Fruit fly (Drosophila melanogaster): ENCODE results near the gene CG6865.

CG6865 gene

dm6 chr3L:18860467-18860866 is 3.0 kb upstream of the CG6865 start (continued):
- TF ChIP-seq Stat92E (GFP tag; optimal IDR thresholded peaks at IDR 0.05) (no peak), grau (tag; optimal IDR thresholded peaks at IDR 0.05) (no peak), CG30431 (GFP tag; optimal IDR thresholded peaks at IDR 0.05) (no peak), Ets65A (GFP tag) (peak; percentile 46), repo (GFP tag; optimal IDR thresholded peaks at IDR 0.05) (no peak), Nf-YC (tag; optimal IDR thresholded peaks at IDR 0.05) (peak; percentile 92), CG2889 (GFP tag; IDR thresholded peaks at IDR 0.05) (no peak), crol (GFP tag; IDR thresholded peaks at IDR 0.05) (no peak), Ssrp (tag; optimal IDR thresholded peaks at IDR 0.05) (no peak), dan (GFP tag; IDR thresholded peaks at IDR 0.05) (no peak), Trl (optimal IDR thresholded peaks at IDR 0.05) (no peak), Trl (GFP tag; optimal IDR thresholded peaks at IDR 0.05) (no peak), knrl (GFP tag; IDR thresholded peaks at IDR 0.05; ENCODE audit: partially characterized antibody) (no peak)

dm6 chr3L:18861893-18862292 is 1.6 kb upstream of the CG6865 start:
- TF ChIP-seq chinmo (GFP tag; IDR thresholded peaks at IDR 0.05; ENCODE audit: partially characterized antibody) (peak; percentile 65; the same call in 1 of the 4 replicates), CG10654 (GFP tag; optimal IDR thresholded peaks at IDR 0.05) (no peak), CG12659 (GFP tag; optimal IDR thresholded peaks at IDR 0.05) (no peak), Dref (GFP tag; IDR thresholded peaks at IDR 0.05) (no peak), CG16863 (GFP tag; optimal IDR thresholded peaks at IDR 0.05) (no peak), CG7357 (GFP tag; IDR thresholded peaks at IDR 0.05) (no peak), CG12769 (tag; optimal IDR thresholded peaks at IDR 0.05) (peak; percentile 25), lbe (GFP tag; optimal IDR thresholded peaks at IDR 0.05) (no peak), grn (GFP tag; optimal IDR thresholded peaks at IDR 0.05) (no peak), ato (GFP tag; IDR thresholded peaks at IDR 0.05; ENCODE audit: partially characterized antibody) (no peak), CrebB (tag; optimal IDR thresholded peaks at IDR 0.05) (no peak), Ets65A (GFP tag) (peak; percentile 44), CG2120 (GFP tag; optimal IDR thresholded peaks at IDR 0.05) (no peak)

dm6 chr3L:18865447-18866367 is 2.3 kb downstream of the CG6865 start, which contains the start of gene CG14074:
Gene CG14074, plus strand, starts transcription at chr3L:18866225.
- TF ChIP-seq zen2 (GFP tag; IDR thresholded peaks at IDR 0.05; ENCODE audit: partially characterized antibody), result peak; percentile 81
- peak; percentile 69; the same call in 1 of the 2 replicates for TF ChIP-seq ato (GFP tag; IDR thresholded peaks at IDR 0.05; ENCODE audit: partially characterized antibody)
- TF ChIP-seq row (GFP tag; IDR thresholded peaks at IDR 0.05), result peak; percentile 45; the same call in 2 of the 3 replicates
- TF ChIP-seq BEAF-32 (GFP tag; optimal IDR thresholded peaks at IDR 0.05), result peak; percentile 74
- peak; percentile 43 for TF ChIP-seq Ets65A (GFP tag)
- peak; percentile 9 for TF ChIP-seq Lhr (GFP tag; optimal IDR thresholded peaks at IDR 0.05)
- peak; percentile 78; the same call in 2 of the 3 replicates for TF ChIP-seq Opbp (GFP tag; IDR thresholded peaks at IDR 0.05; ENCODE audit: partially characterized antibody)
- peak; percentile 56 for TF ChIP-seq CG13287 (GFP tag; IDR thresholded peaks at IDR 0.05; ENCODE audit: partially characterized antibody)
- no peak for TF ChIP-seq hkb (optimal IDR thresholded peaks at IDR 0.05)
- 0 out of 2 replicates have a peak, but pooled peaks have one; percentile 21 for TF ChIP-seq hkb (GFP tag; IDR thresholded peaks at IDR 0.05)
- TF ChIP-seq MBD-R2 (GFP tag; IDR thresholded peaks at IDR 0.05), result peak; percentile 56
- peak; percentile 72 for TF ChIP-seq CG16813 (GFP tag; IDR thresholded peaks at IDR 0.05; ENCODE audit: partially characterized antibody)
- TF ChIP-seq pfk (GFP tag; optimal IDR thresholded peaks at IDR 0.05), result peak; percentile 90
- peak; percentile 18 for TF ChIP-seq CG9797 (GFP tag; optimal IDR thresholded peaks at IDR 0.05)
- TF ChIP-seq zen (tag; optimal IDR thresholded peaks at IDR 0.05), result peak; percentile 5
- TF ChIP-seq CG17361 (GFP tag; IDR thresholded peaks at IDR 0.05), result 0 out of 3 replicates have a peak, but pooled peaks have one; percentile 36
- TF ChIP-seq Sry-δ (GFP tag; optimal IDR thresholded peaks at IDR 0.05), result peak; percentile 44
- TF ChIP-seq Fer2 (tag; optimal IDR thresholded peaks at IDR 0.05), result no peak
- peak; percentile 60 for TF ChIP-seq vvl (GFP tag; IDR thresholded peaks at IDR 0.05)
- TF ChIP-seq CG12659 (GFP tag; optimal IDR thresholded peaks at IDR 0.05), result peak; percentile 44
- TF ChIP-seq Vsx1 (GFP tag; optimal IDR thresholded peaks at IDR 0.05), result peak; percentile 2
- peak; percentile 62 for TF ChIP-seq gfzf (GFP tag; optimal IDR thresholded peaks at IDR 0.05)
- TF ChIP-seq CG2116 (GFP tag; optimal IDR thresholded peaks at IDR 0.05), result peak; percentile 72
- no peak for TF ChIP-seq slp2 (GFP tag; optimal IDR thresholded peaks at IDR 0.05)
